Worm (Caenorhabditis elegans): ENCODE results near the gene clec-126.

clec-126 gene

ce11 chrII:3550352-3550751 is 31.1 kb downstream of the clec-126 start, which contains the start of gene W10G11.19:
Gene W10G11.19, plus strand, starts transcription at chrII:3550652.
- TF ChIP-seq zip-5 (tag; optimal IDR thresholded peaks at IDR 0.05), result no peak
- no peak for TF ChIP-seq ceh-45 (GFP tag; IDR thresholded peaks at IDR 0.05)
- TF ChIP-seq ceh-14 (tag; optimal IDR thresholded peaks at IDR 0.05), result no peak
- no peak for TF ChIP-seq nhr-232 (tag; optimal IDR thresholded peaks at IDR 0.05)
- TF ChIP-seq hlh-15 (tag; optimal IDR thresholded peaks at IDR 0.05), result no peak
- TF ChIP-seq C08G9.2 (tag; optimal IDR thresholded peaks at IDR 0.05), result no peak
- no peak for TF ChIP-seq Y22D7AL.16 (tag; optimal IDR thresholded peaks at IDR 0.05)
- TF ChIP-seq hlh-30 (tag; optimal IDR thresholded peaks at IDR 0.05; ENCODE audit: insufficient read depth), result no peak
- TF ChIP-seq dve-1 (tag; optimal IDR thresholded peaks at IDR 0.05), result no peak
- TF ChIP-seq ztf-16 (tag; optimal IDR thresholded peaks at IDR 0.05), result no peak
- TF ChIP-seq odd-2 (tag; optimal IDR thresholded peaks at IDR 0.05), result no peak
- no peak for TF ChIP-seq ceh-22 (tag; optimal IDR thresholded peaks at IDR 0.05)
- no peak for TF ChIP-seq nfya-1 (tag; optimal IDR thresholded peaks at IDR 0.05)
- TF ChIP-seq pha-4 (tag; optimal IDR thresholded peaks at IDR 0.05), result no peak
- no peak for TF ChIP-seq lim-6 (tag; optimal IDR thresholded peaks at IDR 0.05)
- no peak for TF ChIP-seq pag-3 (tag; optimal IDR thresholded peaks at IDR 0.05; ENCODE audit: borderline replicate concordance)

DNA sequence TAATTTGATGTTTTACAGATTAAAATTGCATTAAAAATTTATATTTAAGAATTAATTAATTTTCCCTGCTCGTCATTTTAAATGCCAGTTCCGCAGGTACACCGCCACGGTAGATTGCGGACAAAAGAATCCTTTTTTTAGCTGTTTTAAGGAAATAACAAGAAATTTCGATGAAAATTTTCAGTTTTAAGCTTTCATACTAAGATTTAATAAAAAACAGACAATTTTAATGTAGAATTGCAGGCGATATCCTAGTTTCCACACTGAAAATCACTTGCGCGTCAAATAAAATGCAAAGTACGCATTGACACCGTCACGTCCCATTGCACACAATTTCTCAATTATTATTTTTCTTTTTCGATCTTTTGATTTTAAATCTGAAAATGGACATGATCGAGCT is 34.2 kb downstream of the clec-126 start, which contains the start of gene dnc-3:
Gene dnc-3 (plus strand): TSS at position 272 of the 400 bp plus-strand sequence.
- TF ChIP-seq pat-9 (tag; optimal IDR thresholded peaks at IDR 0.05), result no peak
- no peak for TF ChIP-seq K02D7.2 (tag; optimal IDR thresholded peaks at IDR 0.05)
- TF ChIP-seq ttx-3 (tag; optimal IDR thresholded peaks at IDR 0.05), result peak; percentile 42
- peak; percentile 60 for TF ChIP-seq unc-42 (tag; optimal IDR thresholded peaks at IDR 0.05)
- peak; percentile 4 for TF ChIP-seq ceh-2 (tag; optimal IDR thresholded peaks at IDR 0.05)
- TF ChIP-seq hlh-13 (GFP tag; optimal IDR thresholded peaks at IDR 0.05), result no peak
- TF ChIP-seq ceh-14 (tag; optimal IDR thresholded peaks at IDR 0.05), result peak; percentile 61
- TF ChIP-seq ref-2 (tag; optimal IDR thresholded peaks at IDR 0.05), result no peak
- TF ChIP-seq elt-2 (tag; optimal IDR thresholded peaks at IDR 0.05), result peak; percentile 32
- no peak for TF ChIP-seq ceh-34 (tag; optimal IDR thresholded peaks at IDR 0.05)
- no peak for TF ChIP-seq pax-1 (tag; optimal IDR thresholded peaks at IDR 0.05)
- TF ChIP-seq ceh-31 (tag; optimal IDR thresholded peaks at IDR 0.05), result no peak

ce11 chrII:3554673-3555072 is 35.4 kb downstream of the clec-126 start:
- TF ChIP-seq K02D7.2 (tag; optimal IDR thresholded peaks at IDR 0.05) (no peak), F13H6.1 (tag; optimal IDR thresholded peaks at IDR 0.05) (no peak), pros-1 (tag; optimal IDR thresholded peaks at IDR 0.05) (no peak), T23F11.4 (GFP tag; optimal IDR thresholded peaks at IDR 0.05) (no peak), pha-2 (tag; optimal IDR thresholded peaks at IDR 0.05) (no peak), tbx-7 (tag; optimal IDR thresholded peaks at IDR 0.05) (no peak)

- TF ChIP-seq K02D7.2 (tag; optimal IDR thresholded peaks at IDR 0.05), result no peak
- TF ChIP-seq unc-86 (tag; optimal IDR thresholded peaks at IDR 0.05), result no peak
- no peak for TF ChIP-seq ceh-30 (tag; optimal IDR thresholded peaks at IDR 0.05)
- TF ChIP-seq ahr-1 (tag; optimal IDR thresholded peaks at IDR 0.05), result no peak
- TF ChIP-seq ref-2 (tag; optimal IDR thresholded peaks at IDR 0.05), result no peak
- no peak for TF ChIP-seq fkh-10 (GFP tag; optimal IDR thresholded peaks at IDR 0.05)
- no peak for TF ChIP-seq tbx-2 (tag; optimal IDR thresholded peaks at IDR 0.05)
- no peak for TF ChIP-seq zip-5 (tag; optimal IDR thresholded peaks at IDR 0.05)
These were observed 36.0 kb downstream of the clec-126 start for ce11 chrII:3555281-3555680.

DNA sequence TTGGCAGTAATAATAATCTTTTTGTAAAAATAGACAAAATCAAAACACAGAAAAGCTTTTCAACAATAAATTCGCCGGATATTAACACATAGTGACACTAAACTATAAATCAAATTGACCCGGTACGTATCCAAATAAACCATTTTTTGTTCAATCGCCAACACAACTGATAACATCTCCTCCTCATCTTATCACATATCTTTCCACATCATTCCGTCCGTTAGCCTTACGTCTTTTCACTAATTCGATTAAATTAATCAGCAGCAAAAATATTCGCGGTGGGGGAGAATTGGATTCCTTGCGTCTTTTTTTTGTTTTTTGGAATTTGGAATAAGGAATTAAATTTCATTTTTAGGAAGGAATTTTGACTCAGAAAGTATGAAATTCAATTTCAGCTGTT is 37.3 kb downstream of the clec-126 start:
- TF ChIP-seq ceh-19 (GFP tag; optimal IDR thresholded peaks at IDR 0.05), result no peak
- no peak for TF ChIP-seq fkh-6 (tag; optimal IDR thresholded peaks at IDR 0.05)
- TF ChIP-seq ceh-6 (GFP tag; optimal IDR thresholded peaks at IDR 0.05), result no peak
